Worm (Caenorhabditis elegans) whole organism, L4 larva: ENCODE results near the gene Y42H9B.3.

Experiments
- F26F4.8 ChIP-seq: fragments of 200-800 bp; sonication (Bioruptor generic); conservative IDR thresholded peaks from 2 replicates; pipeline ENCODE4 v1.3.6; 2022; ENCODE audit warnings: missing genetic modification characterization, missing compliant biosample characterization
- T26A8.4 ChIP-seq: fragments of 200-800 bp; sonication (Bioruptor generic); IDR thresholded peaks from 2 replicates; pipeline ENCODE4 v1.3.6; 2022; ENCODE audit warnings: missing genetic modification characterization, missing compliant biosample characterization
- Y75B8A.6 ChIP-seq: fragments of 200-800 bp; sonication (Bioruptor generic); IDR thresholded peaks from 2 replicates; pipeline ENCODE4 v1.3.6; 2022; ENCODE audit warnings: missing genetic modification reagents, missing genetic modification characterization, missing compliant biosample characterization
- ZK337.2 ChIP-seq: fragments of 200-800 bp; sonication (Bioruptor generic); IDR thresholded peaks from 2 replicates; pipeline ENCODE4 v1.3.6; 2022; ENCODE audit warnings: missing genetic modification reagents, missing genetic modification characterization, missing compliant biosample characterization
- aha-1 ChIP-seq: fragments of 150-350 bp; peaks from one replicate; lab custom pipeline; 2014; ENCODE audit warnings: missing biosample characterization, missing genetic modification characterization
- arid-1 ChIP-seq: fragments of 200-800 bp; sonication (Bioruptor generic); conservative IDR thresholded peaks from 2 replicates; pipeline ENCODE4 v1.3.6; 2022; ENCODE audit warnings: missing genetic modification reagents, missing genetic modification characterization, missing compliant biosample characterization
- ces-1 ChIP-seq: fragments of 150-350 bp; sonication (generic microtip); optimal IDR thresholded peaks from 4 replicates; lab custom pipeline; 2014; ENCODE audit warnings: missing biosample characterization, missing genetic modification reagents, missing genetic modification characterization
- daf-12 ChIP-seq: fragments of 150-350 bp; optimal IDR thresholded peaks from 2 replicates; lab custom pipeline; 2014; ENCODE audit warnings: missing biosample characterization, missing genetic modification reagents, missing genetic modification characterization
- daf-16 ChIP-seq, 3 experiments: sonication (generic microtip); optimal IDR thresholded peaks; 2 replicates each; lab custom pipeline; 2016 to 2017; ENCODE audit warnings: missing genetic modification characterization in 3 of 3, missing genetic modification reagents in 3 of 3, mild to moderate bottlenecking in 2 of 3, missing compliant biosample characterization in 2 of 3, missing biosample characterization in 1 of 3, moderate library complexity in 1 of 3
- dmd-9 ChIP-seq: fragments of 200-800 bp; sonication (Bioruptor generic); IDR thresholded peaks from 2 replicates; pipeline ENCODE4 v1.3.6; 2022; ENCODE audit warnings: missing genetic modification reagents, missing genetic modification characterization, missing compliant biosample characterization
- duxl-1 ChIP-seq: sonication (generic microtip); optimal IDR thresholded peaks from 2 replicates; lab custom pipeline; 2016; ENCODE audit warnings: mild to moderate bottlenecking, missing genetic modification characterization, moderate library complexity, missing compliant biosample characterization; ENCODE audit not compliant: poor library complexity
- dve-1 ChIP-seq: sonication (generic microtip); optimal IDR thresholded peaks from 2 replicates; lab custom pipeline; 2017; ENCODE audit warnings: antibody characterized with exemption, mild to moderate bottlenecking, missing genetic modification characterization, missing compliant biosample characterization; ENCODE audit not compliant: insufficient read depth
- hmg-1.1 ChIP-seq: fragments of 200-800 bp; sonication (Bioruptor generic); IDR thresholded peaks from 2 replicates; pipeline ENCODE4 v1.3.6; 2022; ENCODE audit warnings: missing genetic modification reagents, missing genetic modification characterization, missing compliant biosample characterization
- lin-1 ChIP-seq: fragments of 200-800 bp; sonication (Bioruptor generic); IDR thresholded peaks from 2 replicates; pipeline ENCODE4 v1.3.6; 2022; ENCODE audit warnings: missing genetic modification reagents, missing genetic modification characterization, missing compliant biosample characterization
- lin-13 ChIP-seq: fragments of 150-350 bp; optimal IDR thresholded peaks from 2 replicates; lab custom pipeline; 2014; ENCODE audit warnings: missing biosample characterization, missing genetic modification reagents, missing genetic modification characterization
- lin-38 ChIP-seq: fragments of 200-800 bp; sonication (Bioruptor generic); IDR thresholded peaks from 2 replicates; pipeline ENCODE4 v1.3.6; 2022; ENCODE audit warnings: missing genetic modification reagents, missing genetic modification characterization, missing compliant biosample characterization
- mep-1 ChIP-seq: fragments of 150-350 bp; sonication (generic microtip); optimal IDR thresholded peaks from 3 replicates; lab custom pipeline; 2014; ENCODE audit warnings: missing biosample characterization, missing genetic modification characterization
- mes-2 ChIP-seq: sonication (generic microtip); optimal IDR thresholded peaks from 2 replicates; lab custom pipeline; 2016; ENCODE audit warnings: missing genotype, mild to moderate bottlenecking, missing genetic modification characterization, missing compliant biosample characterization; ENCODE audit not compliant: poor library complexity, severe bottlenecking
- nhr-102 ChIP-seq: sonication (generic microtip); optimal IDR thresholded peaks from 2 replicates; lab custom pipeline; 2016; ENCODE audit warnings: mild to moderate bottlenecking, missing genetic modification characterization, moderate library complexity, missing compliant biosample characterization
- nhr-111 ChIP-seq: fragments of 200-800 bp; sonication (Bioruptor generic); optimal IDR thresholded peaks from 2 replicates; lab custom pipeline; 2018; ENCODE audit warnings: mild to moderate bottlenecking, missing genetic modification characterization, missing compliant biosample characterization
- nhr-237 ChIP-seq: sonication (generic microtip); optimal IDR thresholded peaks from 2 replicates; lab custom pipeline; 2017; ENCODE audit warnings: missing biosample characterization, missing genetic modification characterization
- nhr-25 ChIP-seq: sonication (generic microtip); optimal IDR thresholded peaks from 2 replicates; lab custom pipeline; 2017; ENCODE audit warnings: missing genetic modification characterization, mild to moderate bottlenecking, missing compliant biosample characterization, antibody characterized with exemption, moderate library complexity, borderline replicate concordance; ENCODE audit not compliant: insufficient read depth
- nhr-42 ChIP-seq: fragments of 200-800 bp; sonication (Bioruptor generic); IDR thresholded peaks from 2 replicates; pipeline ENCODE4 v1.3.6; 2022; ENCODE audit warnings: missing genetic modification characterization, missing compliant biosample characterization
- nhr-48 ChIP-seq: sonication (generic microtip); optimal IDR thresholded peaks from 2 replicates; lab custom pipeline; 2016; ENCODE audit warnings: mild to moderate bottlenecking, missing genetic modification characterization, missing compliant biosample characterization
- nhr-77 ChIP-seq: fragments of 150-350 bp; optimal IDR thresholded peaks from 2 replicates; lab custom pipeline; 2014; ENCODE audit warnings: missing biosample characterization, missing genetic modification characterization
- pha-4 ChIP-seq, 2 experiments: fragments of 150-350 bp in 1 of 2; fragments of 200-800 bp in 1 of 2; sonication (Bioruptor generic) in 1 of 2; IDR thresholded peaks in 1 of 2; optimal IDR thresholded peaks in 1 of 2; 2 replicates each; pipeline versions ENCODE4 v1.3.6 to Lab custom; 2014 to 2022; ENCODE audit warnings: missing genetic modification characterization in 2 of 2, missing genetic modification reagents in 2 of 2, missing biosample characterization in 1 of 2, missing compliant biosample characterization in 1 of 2
- rbr-2 ChIP-seq: sonication (generic microtip); optimal IDR thresholded peaks from 2 replicates; lab custom pipeline; 2016; ENCODE audit warnings: missing genotype, missing genetic modification characterization, missing compliant biosample characterization
- skn-1 ChIP-seq: fragments of 150-350 bp; optimal IDR thresholded peaks from 2 replicates; lab custom pipeline; 2014; ENCODE audit warnings: missing biosample characterization, missing genetic modification characterization
- snpc-4 ChIP-seq: fragments of 150-350 bp; optimal IDR thresholded peaks from 2 replicates; lab custom pipeline; 2014; ENCODE audit warnings: missing biosample characterization, missing genetic modification characterization
- spr-1 ChIP-seq: sonication (generic microtip); optimal IDR thresholded peaks from 2 replicates; lab custom pipeline; 2016; ENCODE audit warnings: mild to moderate bottlenecking, missing genetic modification characterization, missing compliant biosample characterization
- tra-1 ChIP-seq: fragments of 200-800 bp; sonication (Bioruptor generic); IDR thresholded peaks from 2 replicates; pipeline ENCODE4 v1.3.6; 2022; ENCODE audit warnings: missing genetic modification reagents, missing genetic modification characterization, missing compliant biosample characterization
- unc-130 ChIP-seq: sonication (generic microtip); optimal IDR thresholded peaks from 2 replicates; lab custom pipeline; 2016; ENCODE audit warnings: missing genetic modification reagents, missing genetic modification characterization, missing compliant biosample characterization
- unc-62 ChIP-seq, 3 experiments: fragments of 150-350 bp in 1 of 3; sonication (generic microtip); optimal IDR thresholded peaks in 2 of 3; peaks in 1 of 3; 1 replicate in 1 of 3; 2 replicates in 2 of 3; lab custom pipeline; 2014 to 2017; ENCODE audit warnings: missing biosample characterization in 3 of 3, missing genetic modification characterization in 3 of 3, missing genetic modification reagents in 3 of 3, missing genotype in 1 of 3
- zfp-3 ChIP-seq: fragments of 200-800 bp; sonication (Bioruptor generic); conservative IDR thresholded peaks from 2 replicates; pipeline ENCODE4 v1.3.6; 2022; ENCODE audit warnings: missing genetic modification reagents, missing genetic modification characterization, missing compliant biosample characterization

The Y42H9B.3 gene

DNA sequence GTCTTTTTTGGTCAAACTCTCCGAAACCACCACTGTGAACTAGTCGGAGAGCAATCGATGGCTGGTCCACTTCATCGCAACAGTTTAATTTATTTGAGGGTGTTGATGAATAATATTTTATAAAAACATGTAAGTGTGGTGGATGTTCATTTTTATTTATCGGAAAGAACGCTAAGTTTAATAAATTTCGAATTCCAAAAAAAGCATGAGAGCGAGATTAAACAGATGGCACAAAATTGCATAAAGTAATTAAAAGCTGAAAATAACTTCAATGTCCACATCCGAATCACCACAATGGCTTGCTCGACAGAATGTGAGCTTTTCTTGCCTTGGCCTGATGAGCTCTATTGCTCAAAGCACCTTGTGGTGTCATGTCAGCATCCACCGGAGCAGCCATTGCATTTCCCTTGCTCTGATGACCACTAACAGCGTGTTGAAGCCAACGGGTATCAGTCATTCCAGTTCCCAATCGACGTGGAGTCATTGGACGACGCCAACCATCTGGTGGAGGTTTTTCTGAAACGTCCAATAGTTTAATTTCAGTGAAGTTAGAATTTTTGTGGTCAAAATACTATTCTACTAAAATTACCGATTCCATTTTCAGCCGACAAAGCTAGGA, 28.4 kb downstream of the Y42H9B.3 start:
- TF ChIP-seq snpc-4 (tag; lab: Kevin White, UChicago) (no peak), mep-1 (tag; lab: Kevin White, UChicago) (peak; percentile 38), lin-38 (GFP tag; lab: Robert Waterston, UW) (peak; percentile 47), T26A8.4 (GFP tag; lab: Robert Waterston, UW) (peak; percentile 75; the same call in 1 of the 2 replicates), duxl-1 (tag; lab: Kevin White, UChicago) (peak; percentile 47), nhr-77 (tag; lab: Kevin White, UChicago) (no peak), dve-1 (peak; percentile 35), nhr-237 (no peak), daf-16 (GFP tag; optimal IDR thresholded peaks at IDR 0.05; lab: Kevin White, UChicago) (peak in 1 of 2 experiments; percentile 14), daf-16 (tag; optimal IDR thresholded peaks at IDR 0.05; lab: Kevin White, UChicago) (peak; percentile 4), zfp-3 (GFP tag; lab: Robert Waterston, UW) (peak; percentile 67; the same call in 1 of the 2 replicates), nhr-42 (peak; percentile 59), aha-1 (peak; percentile 58), pha-4 (GFP tag; IDR thresholded peaks at IDR 0.05; lab: Robert Waterston, UW) (peak; percentile 34; the same call in 1 of the 2 replicates), pha-4 (tag; optimal IDR thresholded peaks at IDR 0.05; lab: Kevin White, UChicago) (no peak), unc-130 (GFP tag; lab: Kevin White, UChicago) (peak; percentile 25), skn-1 (tag; lab: Kevin White, UChicago) (no peak), arid-1 (no peak; the same call in 1 of the 2 replicates), ZK337.2 (GFP tag; lab: Robert Waterston, UW) (no peak), mes-2 (tag; lab: Kevin White, UChicago) (peak; percentile 16), spr-1 (tag; lab: Kevin White, UChicago) (peak; percentile 31), dmd-9 (GFP tag; lab: Robert Waterston, UW) (0 out of 2 replicates have a peak, but pooled peaks have one; percentile 46), ces-1 (GFP tag; lab: Kevin White, UChicago) (no peak), Y75B8A.6 (GFP tag; lab: Robert Waterston, UW) (peak; percentile 40; the same call in 1 of the 2 replicates), F26F4.8 (GFP tag; lab: Robert Waterston, UW) (0 out of 2 replicates have a peak, but pooled peaks have one; percentile 29), hmg-1.1 (0 out of 2 replicates have a peak, but pooled peaks have one; percentile 32), rbr-2 (tag; lab: Kevin White, UChicago) (no peak), nhr-111 (GFP tag; lab: Kevin White, UChicago) (peak; percentile 21), nhr-48 (peak; percentile 29), lin-13 (GFP tag; lab: Kevin White, UChicago) (peak; percentile 19), unc-62 (GFP tag; optimal IDR thresholded peaks at IDR 0.05 in 1 of 2; lab: Kevin White, UChicago) (peak in 1 of 2 experiments; percentile 76), unc-62 (tag; optimal IDR thresholded peaks at IDR 0.05; lab: Kevin White, UChicago) (no peak), nhr-102 (tag; lab: Kevin White, UChicago) (peak; percentile 35), tra-1 (GFP tag; lab: Robert Waterston, UW) (0 out of 2 replicates have a peak, but pooled peaks have one; percentile 12)

DNA sequence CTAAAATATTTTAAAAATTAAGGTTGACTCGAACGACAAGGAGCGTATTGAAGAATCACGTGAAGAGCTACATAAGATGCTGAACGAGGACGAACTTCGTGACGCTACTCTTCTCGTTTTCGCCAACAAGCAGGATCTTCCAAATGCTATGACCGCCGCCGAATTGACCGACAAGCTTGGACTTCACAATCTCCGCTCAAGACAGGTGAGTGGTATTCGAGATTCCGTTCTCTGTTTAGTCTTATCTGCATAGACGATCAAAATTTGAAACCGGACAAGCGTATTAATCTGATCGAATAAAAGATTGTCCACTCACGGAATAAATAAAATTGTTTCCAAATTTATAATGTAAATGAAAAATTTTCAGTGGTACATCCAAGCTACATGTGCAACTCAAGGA, 29.2 kb downstream of the Y42H9B.3 start:
- no peak for TF ChIP-seq daf-12 (tag; lab: Kevin White, UChicago)
- TF ChIP-seq unc-62 (GFP tag; optimal IDR thresholded peaks at IDR 0.05 in 1 of 2; lab: Kevin White, UChicago) = no peak
- no peak for TF ChIP-seq unc-62 (tag; optimal IDR thresholded peaks at IDR 0.05; lab: Kevin White, UChicago)
- TF ChIP-seq mep-1 (tag; lab: Kevin White, UChicago) = no peak
- no peak for TF ChIP-seq nhr-25
- no peak for TF ChIP-seq lin-1 (GFP tag; lab: Robert Waterston, UW)
- TF ChIP-seq spr-1 (tag; lab: Kevin White, UChicago) = no peak
